Worm (Caenorhabditis elegans) whole organism, L3 larva: ENCODE measurements around the gene ZK1010.12.

Source experiments
- ceh-82 ChIP-seq: fragments of 150-350 bp; optimal IDR thresholded peaks from 2 replicates; lab custom pipeline; 2014; ENCODE audit warnings: missing biosample characterization, missing genetic modification characterization
- ceh-9 ChIP-seq: sonication (generic microtip); optimal IDR thresholded peaks from 2 replicates; lab custom pipeline; 2018; ENCODE audit warnings: missing biosample characterization, missing genetic modification characterization
- eor-1 ChIP-seq, 2 experiments: fragments of 150-350 bp; optimal IDR thresholded peaks; 2 replicates each; lab custom pipeline; 2014 to 2018; ENCODE audit warnings: missing biosample characterization in 2 of 2, missing genetic modification characterization in 2 of 2
- fkh-2 ChIP-seq: fragments of 150-350 bp; optimal IDR thresholded peaks from 2 replicates; lab custom pipeline; 2014; ENCODE audit warnings: missing biosample characterization, missing genetic modification reagents, missing genetic modification characterization
- nhr-11 ChIP-seq: fragments of 150-350 bp; optimal IDR thresholded peaks from 2 replicates; lab custom pipeline; 2014; ENCODE audit warnings: missing biosample characterization, missing genetic modification characterization
- pha-4 ChIP-seq: fragments of 150-350 bp; optimal IDR thresholded peaks from 2 replicates; lab custom pipeline; 2014; ENCODE audit warnings: missing biosample characterization, missing genetic modification reagents, missing genetic modification characterization
- ztf-11 ChIP-seq: fragments of 150-350 bp; optimal IDR thresholded peaks from 2 replicates; lab custom pipeline; 2014; ENCODE audit warnings: missing biosample characterization, missing genetic modification characterization

DNA sequence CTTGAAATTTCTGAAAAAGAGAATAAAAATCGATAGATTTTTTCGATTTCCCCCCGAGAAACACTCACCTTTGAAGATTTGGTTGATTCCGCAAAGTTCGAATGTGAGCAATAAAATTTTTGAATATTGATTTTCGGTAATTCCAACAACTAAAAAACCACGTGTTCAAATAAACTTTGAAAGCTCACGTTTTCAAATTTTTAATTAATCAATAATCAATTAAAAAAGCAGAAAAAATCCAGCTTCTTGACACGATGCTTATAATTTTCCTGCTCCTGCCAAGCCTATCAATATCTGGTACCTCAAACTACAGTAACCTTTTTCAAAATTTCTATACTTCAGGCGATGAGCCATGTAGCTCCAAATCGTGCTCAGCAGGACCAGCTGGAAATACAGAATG, 3.7 kb upstream of the ZK1010.12 start, which contains the start of gene ZK1010.5:
- TF ChIP-seq ceh-9 (tag; lab: Kevin White, UChicago), result no peak
- no peak for TF ChIP-seq eor-1 (tag; optimal IDR thresholded peaks at IDR 0.05; lab: Kevin White, UChicago)
- TF ChIP-seq ztf-11, result no peak
- TF ChIP-seq fkh-2, result no peak
- no peak for TF ChIP-seq pha-4 (tag; lab: Kevin White, UChicago)
- no peak for TF ChIP-seq ceh-82 (tag; lab: Kevin White, UChicago)
- TF ChIP-seq nhr-11, result no peak
